Worm (Caenorhabditis elegans) whole organism, midembryonic: ENCODE results near the gene alh-4.

Experiments
- T22C8.4 ChIP-seq: fragments of 200-800 bp; sonication (Bioruptor generic); IDR thresholded peaks from 2 replicates; pipeline ENCODE4 v1.3.6; 2022; ENCODE audit warnings: missing genetic modification characterization, missing compliant biosample characterization
- cog-1 ChIP-seq: sonication (generic microtip); optimal IDR thresholded peaks from 2 replicates; lab custom pipeline; 2016; ENCODE audit warnings: missing genetic modification characterization, missing compliant biosample characterization
- flt-1 ChIP-seq: fragments of 200-800 bp; sonication (Bioruptor generic); IDR thresholded peaks from 2 replicates; pipeline ENCODE4 v1.3.6; 2022; ENCODE audit warnings: missing genetic modification characterization, missing compliant biosample characterization
- ztf-23 ChIP-seq: fragments of 200-800 bp; sonication (Bioruptor generic); IDR thresholded peaks from 2 replicates; pipeline ENCODE4 v1.3.6; 2022; ENCODE audit warnings: missing genetic modification reagents, missing genetic modification characterization, missing compliant biosample characterization

DNA sequence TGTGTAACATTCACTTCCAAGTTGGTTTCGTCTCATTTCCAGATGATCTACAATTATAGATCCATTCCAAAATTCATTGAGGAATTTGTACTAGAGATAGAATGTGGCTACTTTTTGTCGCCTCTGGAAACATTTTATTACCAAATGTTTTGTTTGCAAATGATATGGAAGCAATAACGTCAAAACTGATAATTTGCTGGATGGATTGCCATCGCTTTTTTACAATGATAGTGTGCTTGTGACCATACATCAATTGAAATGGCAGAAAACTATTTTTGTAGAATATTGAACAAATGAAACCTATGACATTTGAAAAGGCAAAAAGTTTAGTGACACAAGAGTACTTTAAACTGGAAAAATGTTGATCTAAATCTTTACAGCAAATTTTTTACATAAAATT, 15.3 kb downstream of the alh-4 start:
- TF ChIP-seq ztf-23 (GFP tag; lab: Robert Waterston, UW), result no peak
- no peak for TF ChIP-seq T22C8.4 (GFP tag; lab: Robert Waterston, UW)
- TF ChIP-seq cog-1 (tag; lab: Kevin White, UChicago), result no peak
- TF ChIP-seq flt-1 (GFP tag; lab: Robert Waterston, UW), result no peak
